Worm (Caenorhabditis elegans) whole organism, L2 larva: ENCODE data around the gene C45G9.10.

Source experiments
- ama-1 ChIP-seq: fragments of 150-350 bp; optimal IDR thresholded peaks from 2 replicates; lab custom pipeline; 2018; ENCODE audit warnings: inconsistent platforms
- elt-1 ChIP-seq: fragments of 150-350 bp; optimal IDR thresholded peaks from 2 replicates; lab custom pipeline; 2014; ENCODE audit warnings: missing biosample characterization, missing genetic modification characterization
- lin-13 ChIP-seq: fragments of 150-350 bp; optimal IDR thresholded peaks from 2 replicates; lab custom pipeline; 2014; ENCODE audit warnings: missing biosample characterization, missing genetic modification reagents, missing genetic modification characterization
- mbf-1 ChIP-seq: sonication (generic microtip); optimal IDR thresholded peaks from 2 replicates; lab custom pipeline; 2017; ENCODE audit warnings: missing biosample characterization, missing genetic modification characterization
- nhr-237 ChIP-seq: fragments of 150-350 bp; optimal IDR thresholded peaks from 2 replicates; lab custom pipeline; 2014; ENCODE audit warnings: missing biosample characterization, missing genetic modification characterization
- nhr-25 ChIP-seq: fragments of 150-350 bp; sonication (generic microtip); optimal IDR thresholded peaks from 3 replicates; lab custom pipeline; 2014; ENCODE audit warnings: missing biosample characterization, missing genetic modification characterization
- nhr-6 ChIP-seq: fragments of 150-350 bp; optimal IDR thresholded peaks from 2 replicates; lab custom pipeline; 2014; ENCODE audit warnings: missing biosample characterization, missing genetic modification characterization
- skn-1 ChIP-seq: sonication (generic microtip); optimal IDR thresholded peaks from 2 replicates; lab custom pipeline; 2017; ENCODE audit warnings: missing biosample characterization, missing genetic modification characterization
- sma-9 ChIP-seq, 2 experiments: fragments of 150-350 bp in 1 of 2; sonication (generic microtip) in 1 of 2; optimal IDR thresholded peaks; 2 replicates each; lab custom pipeline; 2014 to 2016; ENCODE audit warnings: missing genetic modification characterization in 2 of 2, mild to moderate bottlenecking in 1 of 2, missing biosample characterization in 1 of 2, missing compliant biosample characterization in 1 of 2, missing genetic modification reagents in 1 of 2, moderate library complexity in 1 of 2
- snpc-4 ChIP-seq: fragments of 150-350 bp; optimal IDR thresholded peaks from 2 replicates; lab custom pipeline; 2014; ENCODE audit warnings: missing biosample characterization, missing genetic modification characterization

ce11 chrIII:5006881-5007280, 54.8 kb downstream of the C45G9.10 start, which contains the start of gene R144.12:
- TF ChIP-seq lin-13 (GFP tag; lab: Kevin White, UChicago) (no peak), skn-1 (tag; lab: Kevin White, UChicago) (no peak), snpc-4 (no peak), ama-1 (no peak), mbf-1 (tag; lab: Kevin White, UChicago) (no peak), nhr-25 (tag; lab: Kevin White, UChicago) (no peak), nhr-6 (tag; lab: Kevin White, UChicago) (no peak), nhr-237 (tag; lab: Kevin White, UChicago) (no peak), sma-9 (GFP tag; optimal IDR thresholded peaks at IDR 0.05; lab: Kevin White, UChicago) (no peak), sma-9 (tag; optimal IDR thresholded peaks at IDR 0.05; lab: Kevin White, UChicago) (no peak), elt-1 (no peak)
